Worm (Caenorhabditis elegans): ENCODE data around the gene htz-1.

- TF ChIP-seq unc-130 (GFP tag; optimal IDR thresholded peaks at IDR 0.05) = no peak
- TF ChIP-seq tlf-1 (GFP tag; optimal IDR thresholded peaks at IDR 0.05) = no peak
- TF ChIP-seq dpl-1 (GFP tag; optimal IDR thresholded peaks at IDR 0.05) = no peak
- TF ChIP-seq sea-2 (GFP tag; IDR thresholded peaks at IDR 0.05) = no peak
- TF ChIP-seq D2030.7 (GFP tag; IDR thresholded peaks at IDR 0.05) = no peak
- no peak for TF ChIP-seq Y79H2A.3 (GFP tag; conservative IDR thresholded peaks at IDR 0.05)
- TF ChIP-seq K12H6.12 (tag; optimal IDR thresholded peaks at IDR 0.05) = no peak
- no peak for TF ChIP-seq madf-10 (tag; optimal IDR thresholded peaks at IDR 0.05)
- no peak for TF ChIP-seq F39B2.1 (GFP tag; IDR thresholded peaks at IDR 0.05)
- TF ChIP-seq ceh-100 (GFP tag; IDR thresholded peaks at IDR 0.05) = no peak
- TF ChIP-seq unc-62 (GFP tag; optimal IDR thresholded peaks at IDR 0.05) = no peak
- TF ChIP-seq mcd-1 (GFP tag; IDR thresholded peaks at IDR 0.05) = no peak
Observed at ce11 chrIV:4398420-4398819, 47.6 kb upstream of the htz-1 start.
